Worm (Caenorhabditis elegans) whole organism, L1 larva: ENCODE data around the gene clc-24.

Experiments
- C04F5.9 ChIP-seq: sonication (generic microtip); optimal IDR thresholded peaks from 2 replicates; lab custom pipeline; 2016; ENCODE audit warnings: missing genetic modification characterization, missing compliant biosample characterization
- aha-1 ChIP-seq: fragments of 150-350 bp; optimal IDR thresholded peaks from 2 replicates; lab custom pipeline; 2014; ENCODE audit warnings: missing biosample characterization, missing genetic modification characterization
- ama-1 ChIP-seq: fragments of 150-350 bp; optimal IDR thresholded peaks from 2 replicates; lab custom pipeline; 2014
- ceh-63 ChIP-seq: fragments of 200-800 bp; sonication (Bioruptor generic); optimal IDR thresholded peaks from 2 replicates; lab custom pipeline; 2018; ENCODE audit warnings: mild to moderate bottlenecking, missing genetic modification characterization, missing compliant biosample characterization
- ceh-88 ChIP-seq: fragments of 200-800 bp; sonication (Bioruptor generic); IDR thresholded peaks from 2 replicates; pipeline ENCODE4 v1.3.6; 2022; ENCODE audit warnings: missing genetic modification characterization, missing compliant biosample characterization
- ceh-90 ChIP-seq: sonication (generic microtip); optimal IDR thresholded peaks from 2 replicates; lab custom pipeline; 2016; ENCODE audit warnings: missing genetic modification characterization, missing compliant biosample characterization
- dpl-1 ChIP-seq, 3 experiments: fragments of 150-350 bp in 2 of 3; sonication (generic microtip) in 1 of 3; optimal IDR thresholded peaks; 2 replicates each; lab custom pipeline; 2014 to 2017; ENCODE audit warnings: missing biosample characterization in 3 of 3, missing genetic modification characterization in 3 of 3, missing genetic modification reagents in 3 of 3
- efl-1 ChIP-seq, 4 experiments: fragments of 150-350 bp; optimal IDR thresholded peaks in 3 of 4; peaks in 1 of 4; 1 replicate in 1 of 4; 2 replicates in 3 of 4; lab custom pipeline; 2014; ENCODE audit warnings: missing biosample characterization in 2 of 4, missing genetic modification characterization in 2 of 4, missing genetic modification reagents in 2 of 4
- efl-3 ChIP-seq: fragments of 200-800 bp; sonication (Bioruptor generic); optimal IDR thresholded peaks from 2 replicates; lab custom pipeline; 2018; ENCODE audit warnings: mild to moderate bottlenecking, missing genetic modification characterization, missing compliant biosample characterization
- egl-13 ChIP-seq: sonication (generic microtip); optimal IDR thresholded peaks from 2 replicates; lab custom pipeline; 2016; ENCODE audit warnings: missing genotype, missing genetic modification reagents, missing genetic modification characterization, missing compliant biosample characterization
- egl-27 ChIP-seq, 2 experiments: fragments of 150-350 bp in 1 of 2; sonication (generic microtip); optimal IDR thresholded peaks; 3 replicates each; lab custom pipeline; 2017 to 2018; ENCODE audit warnings: missing biosample characterization in 2 of 2, missing genetic modification characterization in 2 of 2, missing genetic modification reagents in 2 of 2
- elt-2 ChIP-seq: sonication (generic microtip); optimal IDR thresholded peaks from 2 replicates; lab custom pipeline; 2016; ENCODE audit warnings: missing genetic modification characterization, mild to moderate bottlenecking, inconsistent platforms, missing compliant biosample characterization, missing genetic modification reagents
- elt-3 ChIP-seq, 6 experiments: fragments of 150-350 bp in 1 of 6; sonication (generic microtip); optimal IDR thresholded peaks; 2 replicates each; lab custom pipeline; 2017 to 2018; ENCODE audit warnings: missing biosample characterization in 6 of 6, missing genetic modification characterization in 6 of 6, inconsistent platforms in 1 of 6
- fkh-4 ChIP-seq: sonication (generic microtip); optimal IDR thresholded peaks from 2 replicates; lab custom pipeline; 2016; ENCODE audit warnings: missing compliant biosample characterization, missing genetic modification characterization, borderline replicate concordance
- fkh-8 ChIP-seq: sonication (generic microtip); optimal IDR thresholded peaks from 2 replicates; lab custom pipeline; 2016; ENCODE audit warnings: mild to moderate bottlenecking, missing genetic modification characterization, missing compliant biosample characterization
- fos-1 ChIP-seq: fragments of 150-350 bp; optimal IDR thresholded peaks from 2 replicates; lab custom pipeline; 2014; ENCODE audit warnings: missing biosample characterization, missing genetic modification characterization
- hlh-17 ChIP-seq: fragments of 200-800 bp; sonication (Bioruptor generic); optimal IDR thresholded peaks from 2 replicates; lab custom pipeline; 2018; ENCODE audit warnings: missing genetic modification characterization, mild to moderate bottlenecking, missing compliant biosample characterization, moderate library complexity, borderline replicate concordance
- hlh-4 ChIP-seq: sonication (generic microtip); optimal IDR thresholded peaks from 2 replicates; lab custom pipeline; 2016; ENCODE audit warnings: mild to moderate bottlenecking, missing genetic modification characterization, missing compliant biosample characterization
- hpl-2 ChIP-seq: fragments of 150-350 bp; optimal IDR thresholded peaks from 2 replicates; lab custom pipeline; 2014; ENCODE audit warnings: missing biosample characterization, missing genetic modification reagents, missing genetic modification characterization
- irx-1 ChIP-seq: sonication (generic microtip); optimal IDR thresholded peaks from 2 replicates; lab custom pipeline; 2016; ENCODE audit warnings: missing genetic modification characterization, missing compliant biosample characterization
- lin-35 ChIP-seq, 2 experiments: fragments of 150-350 bp; optimal IDR thresholded peaks; 2 replicates each; lab custom pipeline; 2014; ENCODE audit warnings: missing biosample characterization in 2 of 2, missing genetic modification characterization in 2 of 2, missing genetic modification reagents in 2 of 2
- lin-39 ChIP-seq: fragments of 150-350 bp; optimal IDR thresholded peaks from 2 replicates; lab custom pipeline; 2014; ENCODE audit warnings: missing biosample characterization, missing genetic modification reagents, missing genetic modification characterization
- lir-3 ChIP-seq: sonication (generic microtip); optimal IDR thresholded peaks from 2 replicates; lab custom pipeline; 2016; ENCODE audit warnings: mild to moderate bottlenecking, missing genetic modification characterization, moderate library complexity, missing compliant biosample characterization; ENCODE audit not compliant: poor library complexity
- mab-9 ChIP-seq: fragments of 200-800 bp; sonication (Bioruptor generic); IDR thresholded peaks from 2 replicates; pipeline ENCODE4 v1.3.6; 2022; ENCODE audit warnings: missing genetic modification reagents, missing genetic modification characterization, missing compliant biosample characterization
- mef-2 ChIP-seq: fragments of 150-350 bp; optimal IDR thresholded peaks from 2 replicates; lab custom pipeline; 2014; ENCODE audit warnings: missing biosample characterization, missing genetic modification characterization
- nhr-11 ChIP-seq: fragments of 150-350 bp; optimal IDR thresholded peaks from 2 replicates; lab custom pipeline; 2014; ENCODE audit warnings: missing biosample characterization, missing genetic modification characterization
- nhr-19 ChIP-seq: fragments of 200-800 bp; sonication (Bioruptor generic); conservative IDR thresholded peaks from 2 replicates; pipeline ENCODE4 v1.3.6; 2022; ENCODE audit warnings: missing genetic modification characterization, missing compliant biosample characterization
- nhr-20 ChIP-seq: sonication (generic microtip); optimal IDR thresholded peaks from 2 replicates; lab custom pipeline; 2016; ENCODE audit warnings: mild to moderate bottlenecking, missing genetic modification characterization, missing compliant biosample characterization
- nhr-237 ChIP-seq: fragments of 150-350 bp; optimal IDR thresholded peaks from 2 replicates; lab custom pipeline; 2014; ENCODE audit warnings: missing biosample characterization, missing genetic modification characterization
- nhr-28 ChIP-seq: fragments of 150-350 bp; optimal IDR thresholded peaks from 2 replicates; lab custom pipeline; 2014; ENCODE audit warnings: missing biosample characterization, missing genetic modification characterization
- nhr-47 ChIP-seq: sonication (generic microtip); optimal IDR thresholded peaks from 2 replicates; lab custom pipeline; 2016; ENCODE audit warnings: mild to moderate bottlenecking, missing genetic modification characterization, moderate library complexity, missing compliant biosample characterization
- nhr-71 ChIP-seq: sonication (generic microtip); optimal IDR thresholded peaks from 2 replicates; lab custom pipeline; 2016; ENCODE audit warnings: mild to moderate bottlenecking, missing genetic modification characterization, moderate library complexity, missing compliant biosample characterization
- nhr-76 ChIP-seq: sonication (generic microtip); optimal IDR thresholded peaks from 2 replicates; lab custom pipeline; 2017; ENCODE audit warnings: missing biosample characterization, missing genetic modification characterization
- nhr-84 ChIP-seq: sonication (generic microtip); optimal IDR thresholded peaks from 2 replicates; lab custom pipeline; 2017; ENCODE audit warnings: missing biosample characterization, missing genetic modification characterization
- nhr-85 ChIP-seq: sonication (generic microtip); peaks from one replicate; lab custom pipeline; 2016; ENCODE audit warnings: missing genetic modification characterization, inconsistent platforms, missing compliant biosample characterization
- nhr-90 ChIP-seq: sonication (generic microtip); optimal IDR thresholded peaks from 2 replicates; lab custom pipeline; 2016; ENCODE audit warnings: mild to moderate bottlenecking, missing genetic modification characterization, missing compliant biosample characterization; ENCODE audit not compliant: poor library complexity
- pag-3 ChIP-seq: sonication (generic microtip); optimal IDR thresholded peaks from 2 replicates; lab custom pipeline; 2017; ENCODE audit warnings: missing genetic modification characterization, mild to moderate bottlenecking, missing compliant biosample characterization, antibody characterized with exemption, borderline replicate concordance; ENCODE audit not compliant: insufficient read depth
- snpc-4 ChIP-seq: fragments of 150-350 bp; optimal IDR thresholded peaks from 2 replicates; lab custom pipeline; 2014; ENCODE audit warnings: missing biosample characterization, missing genetic modification characterization
- snu-23 ChIP-seq: sonication (generic microtip); optimal IDR thresholded peaks from 2 replicates; lab custom pipeline; 2016; ENCODE audit warnings: missing genetic modification characterization, missing compliant biosample characterization
- sox-4 ChIP-seq: sonication (generic microtip); optimal IDR thresholded peaks from 2 replicates; lab custom pipeline; 2016; ENCODE audit warnings: missing genetic modification characterization, missing compliant biosample characterization
- sptf-1 ChIP-seq: fragments of 150-350 bp; optimal IDR thresholded peaks from 2 replicates; lab custom pipeline; 2014; ENCODE audit warnings: missing biosample characterization, missing genetic modification characterization
- tbx-2 ChIP-seq: sonication (generic microtip); optimal IDR thresholded peaks from 2 replicates; lab custom pipeline; 2016; ENCODE audit warnings: missing genetic modification characterization, missing compliant biosample characterization
- unc-86 ChIP-seq: sonication (generic microtip); optimal IDR thresholded peaks from 2 replicates; lab custom pipeline; 2016; ENCODE audit warnings: missing genetic modification characterization, missing compliant biosample characterization
- unc-98 ChIP-seq: fragments of 200-800 bp; sonication (Bioruptor generic); IDR thresholded peaks from 2 replicates; pipeline ENCODE4 v1.3.6; 2022; ENCODE audit warnings: missing genetic modification characterization, missing compliant biosample characterization
- vab-15 ChIP-seq: sonication (generic microtip); optimal IDR thresholded peaks from 2 replicates; lab custom pipeline; 2017; ENCODE audit warnings: missing genotype, mild to moderate bottlenecking, missing genetic modification characterization, missing compliant biosample characterization
- xbp-1 ChIP-seq: sonication (generic microtip); optimal IDR thresholded peaks from 2 replicates; lab custom pipeline; 2016; ENCODE audit warnings: missing genetic modification characterization, missing compliant biosample characterization
- zag-1 ChIP-seq: fragments of 150-350 bp; optimal IDR thresholded peaks from 2 replicates; lab custom pipeline; 2014; ENCODE audit warnings: missing biosample characterization, missing genetic modification characterization
- ztf-11 ChIP-seq, 2 experiments: sonication (generic microtip); optimal IDR thresholded peaks; 2 replicates each; lab custom pipeline; 2016 to 2017; ENCODE audit warnings: missing genetic modification characterization in 2 of 2, missing biosample characterization in 1 of 2, missing compliant biosample characterization in 1 of 2

Gene clc-24

DNA sequence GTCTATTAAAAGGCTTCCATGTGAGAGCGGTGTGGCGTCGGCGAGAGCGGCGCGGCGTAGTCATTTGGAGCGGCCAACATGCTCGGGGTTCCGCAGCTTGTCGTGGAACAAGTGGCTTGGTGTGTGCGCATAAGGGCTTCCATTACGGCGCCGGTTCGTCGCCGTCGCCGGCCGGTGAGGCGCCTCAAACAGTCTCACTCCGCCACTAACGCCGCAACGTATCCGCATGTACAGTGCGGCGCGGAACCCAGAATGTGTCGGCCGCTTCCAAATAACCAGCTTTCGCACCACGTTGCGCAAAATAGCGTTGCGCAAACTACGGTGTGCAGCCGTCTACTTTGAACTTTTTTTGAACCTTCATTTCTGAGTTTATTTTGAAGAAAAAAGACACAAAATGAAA is 38.9 kb upstream of the clc-24 start:
- TF ChIP-seq pag-3 (no peak), ztf-11 (tag; optimal IDR thresholded peaks at IDR 0.05; lab: Kevin White, UChicago) (no peak), ceh-63 (GFP tag; lab: Kevin White, UChicago) (no peak), aha-1 (no peak), C04F5.9 (tag; lab: Kevin White, UChicago) (no peak), lin-35 (GFP tag; optimal IDR thresholded peaks at IDR 0.05; lab: Kevin White, UChicago) (no peak), sptf-1 (tag; lab: Kevin White, UChicago) (no peak), egl-27 (tag; optimal IDR thresholded peaks at IDR 0.05; lab: Kevin White, UChicago) (no peak), tbx-2 (tag; lab: Kevin White, UChicago) (no peak), snpc-4 (tag; lab: Kevin White, UChicago) (no peak), sox-4 (tag; lab: Kevin White, UChicago) (no peak)

DNA sequence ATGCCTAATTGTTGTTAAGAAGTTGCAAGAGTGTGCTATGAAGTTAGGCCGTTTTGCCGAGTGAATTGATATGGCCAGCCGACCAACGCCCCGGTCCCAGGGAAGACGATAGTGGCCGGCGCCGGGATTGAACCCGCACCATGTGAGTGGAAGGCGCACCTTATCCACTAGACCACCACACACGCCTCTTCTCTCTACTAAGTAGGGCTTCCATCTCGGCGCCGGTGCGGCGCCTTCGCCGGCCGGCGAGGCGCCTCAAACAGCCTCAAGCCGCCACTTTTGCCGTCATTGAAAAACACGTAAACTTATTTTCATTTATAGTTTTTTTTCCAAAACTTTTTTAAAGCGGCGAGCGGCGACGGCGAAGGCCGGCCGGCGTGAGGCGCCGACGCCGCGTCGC is 30.9 kb upstream of the clc-24 start:
- TF ChIP-seq elt-3 (tag; optimal IDR thresholded peaks at IDR 0.05; lab: Kevin White, UChicago) (no peak), egl-27 (tag; optimal IDR thresholded peaks at IDR 0.05; lab: Kevin White, UChicago) (no peak), efl-1 (optimal IDR thresholded peaks at IDR 0.05; lab: Kevin White, UChicago) (no peak), efl-1 (GFP tag; optimal IDR thresholded peaks at IDR 0.05 in 1 of 2; lab: Kevin White, UChicago) (peak in 1 of 2 experiments; percentile 23)

DNA sequence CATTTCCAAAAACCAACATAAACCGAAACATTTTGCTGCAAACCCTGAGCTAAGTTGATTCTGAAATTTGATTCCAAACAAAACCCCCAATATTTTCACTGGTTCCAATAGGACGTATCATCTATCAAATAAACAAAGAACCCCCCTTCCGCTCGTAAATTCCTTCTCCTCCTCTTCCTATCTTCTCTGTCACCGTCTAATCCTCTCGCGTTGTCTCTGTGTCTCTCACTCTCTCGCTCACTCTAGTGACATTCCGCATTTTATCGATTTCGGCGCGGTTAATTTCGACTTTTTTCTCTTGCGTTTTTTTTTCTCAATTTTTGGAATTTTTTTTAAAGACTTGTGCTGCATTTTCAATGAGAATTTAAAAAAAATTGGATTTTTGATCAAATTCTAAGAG is 27.9 kb upstream of the clc-24 start:
- TF ChIP-seq xbp-1 (tag; lab: Kevin White, UChicago) (peak; percentile 8), nhr-85 (no peak), aha-1 (no peak), unc-98 (GFP tag; lab: Robert Waterston, UW) (no peak), mef-2 (tag; lab: Kevin White, UChicago) (no peak), fkh-4 (tag; lab: Kevin White, UChicago) (no peak), nhr-90 (tag; lab: Kevin White, UChicago) (no peak), nhr-19 (GFP tag; lab: Robert Waterston, UW) (peak; percentile 11; the same call in 1 of the 2 replicates), lir-3 (tag; lab: Kevin White, UChicago) (no peak), dpl-1 (GFP tag; optimal IDR thresholded peaks at IDR 0.05; lab: Kevin White, UChicago) (peak; percentile 0 to 3 (median 2)), efl-3 (no peak), nhr-237 (no peak), nhr-20 (peak; percentile 20), egl-13 (tag; lab: Kevin White, UChicago) (no peak), nhr-71 (no peak), vab-15 (no peak), fos-1 (tag; lab: Kevin White, UChicago) (no peak), nhr-84 (tag; lab: Kevin White, UChicago) (no peak), C04F5.9 (tag; lab: Kevin White, UChicago) (no peak), hpl-2 (GFP tag; lab: Kevin White, UChicago) (no peak), hlh-17 (GFP tag; lab: Kevin White, UChicago) (no peak), sox-4 (tag; lab: Kevin White, UChicago) (no peak), snu-23 (GFP tag; lab: Kevin White, UChicago) (peak; percentile 62), lin-39 (tag; lab: Kevin White, UChicago) (no peak), fkh-8 (no peak), irx-1 (tag; lab: Kevin White, UChicago) (peak; percentile 27), hlh-4 (tag; lab: Kevin White, UChicago) (no peak), unc-86 (no peak), mab-9 (GFP tag; lab: Robert Waterston, UW) (no peak), elt-3 (tag; optimal IDR thresholded peaks at IDR 0.05; lab: Kevin White, UChicago) (peak in 2 of 6 experiments; percentile 4 to 47), ama-1 (no peak), ceh-90 (tag; lab: Kevin White, UChicago) (no peak), nhr-28 (no peak), nhr-76 (tag; lab: Kevin White, UChicago) (no peak), egl-27 (tag; optimal IDR thresholded peaks at IDR 0.05; lab: Kevin White, UChicago) (peak in 1 of 2 experiments; percentile 4), ceh-88 (GFP tag; lab: Robert Waterston, UW) (no peak), lin-35 (GFP tag; optimal IDR thresholded peaks at IDR 0.05; lab: Kevin White, UChicago) (peak; percentile 19 to 61), nhr-47 (tag; lab: Kevin White, UChicago) (no peak), elt-2 (tag; lab: Kevin White, UChicago) (no peak), zag-1 (tag; lab: Kevin White, UChicago) (no peak), nhr-11 (tag; lab: Kevin White, UChicago) (no peak)
